Worm (Caenorhabditis elegans): ENCODE data around the gene vps-24.
A peak's percentile ranks its signal among the peaks of the same experiment; 100 is the strongest.

vps-24 gene

ce11 chrII:4955353-4955752 lies 38.4 kb upstream of the vps-24 start, which contains the start of gene pbs-3:
Gene pbs-3, minus strand, starts transcription at chrII:4955427.
- TF ChIP-seq attf-5 (GFP tag; optimal IDR thresholded peaks at IDR 0.05) = peak; percentile 81
- TF ChIP-seq ceh-100 (GFP tag; IDR thresholded peaks at IDR 0.05) = peak; percentile 93
- peak; percentile 5; the same call in 1 of the 2 replicates for TF ChIP-seq hmg-1.2 (GFP tag; IDR thresholded peaks at IDR 0.05)
- TF ChIP-seq ceh-27 (GFP tag; optimal IDR thresholded peaks at IDR 0.05) = peak; percentile 25
- peak; percentile 13 for TF ChIP-seq pha-4 (tag; optimal IDR thresholded peaks at IDR 0.05)
- TF ChIP-seq tbp1 (GFP tag; optimal IDR thresholded peaks at IDR 0.05) = no peak
- TF ChIP-seq F23B12.7 (tag; optimal IDR thresholded peaks at IDR 0.05; ENCODE audit: insufficient read depth) = peak; percentile 85
- peak; percentile 44 for TF ChIP-seq nhr-80 (tag; optimal IDR thresholded peaks at IDR 0.05)
- peak; percentile 61 for TF ChIP-seq D2030.7 (GFP tag; IDR thresholded peaks at IDR 0.05)
- 0 out of 2 replicates have a peak, but pooled peaks have one; percentile 47 for TF ChIP-seq attf-3 (GFP tag; conservative IDR thresholded peaks at IDR 0.05)
- TF ChIP-seq K12H6.12 (tag; optimal IDR thresholded peaks at IDR 0.05) = peak; percentile 19
- TF ChIP-seq F49E8.2 (tag; optimal IDR thresholded peaks at IDR 0.05; ENCODE audit: insufficient read depth) = peak; percentile 48
- peak; percentile 41; the same call in 1 of the 2 replicates for TF ChIP-seq pbrm-1 (GFP tag; IDR thresholded peaks at IDR 0.05)
- TF ChIP-seq dpl-1 (GFP tag; optimal IDR thresholded peaks at IDR 0.05) = peak; percentile 7
- peak; percentile 31; the same call in 1 of the 2 replicates for TF ChIP-seq Y53G8AR.9 (GFP tag; conservative IDR thresholded peaks at IDR 0.05)
- peak in 1 of 3 experiments; percentile 27 for TF ChIP-seq lin-35 (GFP tag; optimal IDR thresholded peaks at IDR 0.05)
- TF ChIP-seq rcor-1 (GFP tag; IDR thresholded peaks at IDR 0.05) = peak; percentile 33; the same call in 1 of the 2 replicates
- peak; percentile 64 for TF ChIP-seq mcd-1 (GFP tag; IDR thresholded peaks at IDR 0.05)
- TF ChIP-seq nfya-1 (tag; optimal IDR thresholded peaks at IDR 0.05; ENCODE audit: borderline replicate concordance, insufficient read depth) = no peak
- peak; percentile 1 for TF ChIP-seq rpc-1 (optimal IDR thresholded peaks at IDR 0.05)
- no peak for TF ChIP-seq rpc-1 (tag; optimal IDR thresholded peaks at IDR 0.05)
- peak; percentile 53; the same call in 1 of the 2 replicates for TF ChIP-seq dox-1 (GFP tag; IDR thresholded peaks at IDR 0.05)
- 0 out of 2 replicates have a peak, but pooled peaks have one; percentile 44 for TF ChIP-seq aptf-2 (GFP tag; conservative IDR thresholded peaks at IDR 0.05)
- TF ChIP-seq attf-6 (GFP tag; IDR thresholded peaks at IDR 0.05) = no peak
- no peak for TF ChIP-seq hsf-1 (GFP tag; IDR thresholded peaks at IDR 0.05)
- TF ChIP-seq snpc-1.3 (tag; optimal IDR thresholded peaks at IDR 0.05; ENCODE audit: insufficient read depth) = peak; percentile 34
- peak; percentile 9 for TF ChIP-seq unc-130 (GFP tag; optimal IDR thresholded peaks at IDR 0.05)
- no peak for TF ChIP-seq him-1 (tag; optimal IDR thresholded peaks at IDR 0.05)
- TF ChIP-seq snpc-4 (GFP tag; optimal IDR thresholded peaks at IDR 0.05) = no peak
- peak in 1 of 4 experiments; percentile 16 for TF ChIP-seq snpc-4 (tag; optimal IDR thresholded peaks at IDR 0.05)
- TF ChIP-seq lsl-1 (GFP tag; optimal IDR thresholded peaks at IDR 0.05) = peak; percentile 30
- TF ChIP-seq ztf-28 (GFP tag; IDR thresholded peaks at IDR 0.05) = no peak

- TF ChIP-seq hmg-1.2 (GFP tag; IDR thresholded peaks at IDR 0.05) = peak; percentile 15; the same call in 1 of the 2 replicates
- no peak for TF ChIP-seq nhr-27 (tag; optimal IDR thresholded peaks at IDR 0.05)
- no peak for TF ChIP-seq D2030.7 (GFP tag; IDR thresholded peaks at IDR 0.05)
- no peak for TF ChIP-seq bed-2 (GFP tag; IDR thresholded peaks at IDR 0.05)
- no peak for TF ChIP-seq ets-4 (GFP tag; optimal IDR thresholded peaks at IDR 0.05)
- TF ChIP-seq gei-17 (GFP tag; optimal IDR thresholded peaks at IDR 0.05) = no peak
Observed at ce11 chrII:4959719-4960118, 34.1 kb upstream of the vps-24 start, which contains the start of gene ulp-2. Gene ulp-2, minus strand, starts transcription at chrII:4959876.

- TF ChIP-seq nhr-80 (tag; optimal IDR thresholded peaks at IDR 0.05) = peak; percentile 45
- no peak for TF ChIP-seq hmg-20 (GFP tag; IDR thresholded peaks at IDR 0.05)
Observed at ce11 chrII:4960690-4961089, 33.1 kb upstream of the vps-24 start.

All from whole organism, young adult.